Worm (Caenorhabditis elegans): ENCODE data around the gene srh-219.

- no peak for TF ChIP-seq zag-1 (tag; optimal IDR thresholded peaks at IDR 0.05)
- TF ChIP-seq unc-39 (tag; optimal IDR thresholded peaks at IDR 0.05): no peak
- no peak for TF ChIP-seq elt-1 (tag; optimal IDR thresholded peaks at IDR 0.05)
- TF ChIP-seq lsy-12 (tag; optimal IDR thresholded peaks at IDR 0.05): no peak
- TF ChIP-seq nhr-67 (tag; optimal IDR thresholded peaks at IDR 0.05): no peak
- no peak for TF ChIP-seq nhr-23 (tag; optimal IDR thresholded peaks at IDR 0.05)
- no peak for TF ChIP-seq egl-27 (tag; optimal IDR thresholded peaks at IDR 0.05)
- TF ChIP-seq nhr-12 (tag; optimal IDR thresholded peaks at IDR 0.05): no peak
- TF ChIP-seq nhr-237 (tag; optimal IDR thresholded peaks at IDR 0.05): no peak
- no peak for TF ChIP-seq ceh-82 (tag; optimal IDR thresholded peaks at IDR 0.05)
- TF ChIP-seq ztf-4 (tag; optimal IDR thresholded peaks at IDR 0.05): no peak
- TF ChIP-seq lin-39 (tag; optimal IDR thresholded peaks at IDR 0.05): no peak
Measured at ce11 chrV:15480505-15481075, 14.7 kb upstream of the srh-219 start.

All from whole organism, L3 larva.